Worm (Caenorhabditis elegans): ENCODE results near the gene bra-1.

ce11 chrX:13600136-13600535 is 1.9 kb downstream of the bra-1 start, which contains the start of gene F54B11.7:
- TF ChIP-seq klf-2 (GFP tag; conservative IDR thresholded peaks at IDR 0.05) (no peak), ztf-29 (GFP tag; IDR thresholded peaks at IDR 0.05) (no peak), med-1 (GFP tag; optimal IDR thresholded peaks at IDR 0.05; ENCODE audit: insufficient read depth) (no peak), ztf-23 (GFP tag; IDR thresholded peaks at IDR 0.05) (no peak)

Measured in whole organism, midembryonic.